Worm (Caenorhabditis elegans) whole organism, young adult: ENCODE data around the gene swan-1.

Experiments
- B0035.1 ChIP-seq: sonication (generic microtip); optimal IDR thresholded peaks from 2 replicates; lab custom pipeline; 2016; ENCODE audit warnings: missing genetic modification characterization, mild to moderate bottlenecking, missing compliant biosample characterization, missing genotype, missing genetic modification reagents
- C06A6.2 ChIP-seq: fragments of 200-800 bp; sonication (Bioruptor generic); conservative IDR thresholded peaks from 2 replicates; pipeline ENCODE4 v1.3.6; 2022; ENCODE audit warnings: missing genetic modification characterization, missing compliant biosample characterization
- C17E4.6 ChIP-seq: fragments of 200-800 bp; sonication (Bioruptor generic); IDR thresholded peaks from 2 replicates; pipeline ENCODE4 v1.3.6; 2022; ENCODE audit warnings: missing genetic modification reagents, missing genetic modification characterization, missing compliant biosample characterization
- F22D6.2 ChIP-seq: sonication (generic microtip); optimal IDR thresholded peaks from 2 replicates; lab custom pipeline; 2016; ENCODE audit warnings: mild to moderate bottlenecking, missing genetic modification characterization, missing compliant biosample characterization
- F37B4.10 ChIP-seq: fragments of 200-800 bp; sonication (Bioruptor generic); IDR thresholded peaks from 2 replicates; pipeline ENCODE4 v1.3.6; 2022; ENCODE audit warnings: missing genetic modification characterization, missing compliant biosample characterization
- T26A5.8 ChIP-seq: sonication (generic microtip); optimal IDR thresholded peaks from 2 replicates; lab custom pipeline; 2016; ENCODE audit warnings: missing genetic modification characterization, missing compliant biosample characterization
- Y53F4B.3 ChIP-seq: fragments of 200-800 bp; sonication (Bioruptor generic); IDR thresholded peaks from 2 replicates; pipeline ENCODE4 v1.3.6; 2022; ENCODE audit warnings: missing genetic modification reagents, missing genetic modification characterization, missing compliant biosample characterization
- Y53G8AR.9 ChIP-seq: fragments of 200-800 bp; sonication (Bioruptor generic); conservative IDR thresholded peaks from 2 replicates; pipeline ENCODE4 v1.3.6; 2022; ENCODE audit warnings: missing genetic modification reagents, missing genetic modification characterization, missing compliant biosample characterization
- Y56A3A.18 ChIP-seq: fragments of 200-800 bp; sonication (Bioruptor generic); IDR thresholded peaks from 2 replicates; pipeline ENCODE4 v1.3.6; 2022; ENCODE audit warnings: missing genetic modification reagents, missing genetic modification characterization, missing compliant biosample characterization
- akir-1 ChIP-seq: fragments of 200-800 bp; sonication (Bioruptor generic); optimal IDR thresholded peaks from 2 replicates; lab custom pipeline; 2018; ENCODE audit warnings: mild to moderate bottlenecking, missing genetic modification characterization, moderate library complexity, missing compliant biosample characterization
- ama-1 ChIP-seq, 3 experiments: fragments of 150-350 bp in 1 of 3; sonication (generic microtip) in 2 of 3; optimal IDR thresholded peaks; 2 replicates each; lab custom pipeline; 2014 to 2018; ENCODE audit warnings: missing biosample characterization in 2 of 3, missing genetic modification characterization in 2 of 3, missing genetic modification reagents in 2 of 3
- athp-1 ChIP-seq: sonication (generic microtip); optimal IDR thresholded peaks from 2 replicates; lab custom pipeline; 2017; ENCODE audit warnings: mild to moderate bottlenecking, missing genetic modification characterization, missing compliant biosample characterization
- bed-1 ChIP-seq: fragments of 200-800 bp; sonication (Bioruptor generic); IDR thresholded peaks from 2 replicates; pipeline ENCODE4 v1.3.6; 2022; ENCODE audit warnings: missing genetic modification reagents, missing genetic modification characterization, missing compliant biosample characterization
- ccch-3 ChIP-seq: fragments of 200-800 bp; sonication (Bioruptor generic); optimal IDR thresholded peaks from 2 replicates; lab custom pipeline; 2018; ENCODE audit warnings: mild to moderate bottlenecking, missing genetic modification characterization, missing compliant biosample characterization
- cebp-1 ChIP-seq, 2 experiments: fragments of 200-800 bp in 1 of 2; sonication (Bioruptor generic) in 1 of 2; sonication (generic microtip) in 1 of 2; IDR thresholded peaks in 1 of 2; optimal IDR thresholded peaks in 1 of 2; 2 replicates each; pipeline versions ENCODE4 v1.3.6 to Lab custom; 2017 to 2022; ENCODE audit warnings: missing compliant biosample characterization in 2 of 2, missing genetic modification characterization in 2 of 2, mild to moderate bottlenecking in 1 of 2, missing genetic modification reagents in 1 of 2, moderate library complexity in 1 of 2
- ceh-40 ChIP-seq: fragments of 200-800 bp; sonication (Bioruptor generic); IDR thresholded peaks from 2 replicates; pipeline ENCODE4 v1.3.6; 2022; ENCODE audit warnings: missing genetic modification characterization, missing compliant biosample characterization
- ceh-79 ChIP-seq: sonication (generic microtip); optimal IDR thresholded peaks from 2 replicates; lab custom pipeline; 2017; ENCODE audit warnings: mild to moderate bottlenecking, missing genetic modification characterization, missing compliant biosample characterization
- dox-1 ChIP-seq: fragments of 200-800 bp; sonication (Bioruptor generic); IDR thresholded peaks from 2 replicates; pipeline ENCODE4 v1.3.6; 2022; ENCODE audit warnings: missing genetic modification reagents, missing genetic modification characterization, missing compliant biosample characterization
- dpl-1 ChIP-seq: fragments of 150-350 bp; optimal IDR thresholded peaks from 2 replicates; lab custom pipeline; 2014; ENCODE audit warnings: missing biosample characterization, missing genetic modification reagents, missing genetic modification characterization
- efl-1 ChIP-seq: fragments of 150-350 bp; optimal IDR thresholded peaks from 2 replicates; lab custom pipeline; 2014; ENCODE audit warnings: missing biosample characterization, missing genetic modification reagents, missing genetic modification characterization
- egl-44 ChIP-seq: fragments of 200-800 bp; sonication (Bioruptor generic); IDR thresholded peaks from 2 replicates; pipeline ENCODE4 v1.3.6; 2022; ENCODE audit warnings: missing genetic modification reagents, missing genetic modification characterization, missing compliant biosample characterization
- egrh-3 ChIP-seq: fragments of 200-800 bp; sonication (Bioruptor generic); IDR thresholded peaks from 2 replicates; pipeline ENCODE4 v1.3.6; 2022; ENCODE audit warnings: missing genetic modification reagents, missing genetic modification characterization, missing compliant biosample characterization
- gei-17 ChIP-seq: fragments of 200-800 bp; sonication (Bioruptor generic); optimal IDR thresholded peaks from 2 replicates; lab custom pipeline; 2018; ENCODE audit warnings: mild to moderate bottlenecking, missing genetic modification characterization, missing compliant biosample characterization
- hlh-12 ChIP-seq: sonication (generic microtip); optimal IDR thresholded peaks from 2 replicates; lab custom pipeline; 2016; ENCODE audit warnings: missing genetic modification characterization, missing compliant biosample characterization
- hsf-1 ChIP-seq: fragments of 200-800 bp; sonication (Bioruptor generic); IDR thresholded peaks from 2 replicates; pipeline ENCODE4 v1.3.6; 2022; ENCODE audit warnings: missing genetic modification reagents, missing genetic modification characterization, missing compliant biosample characterization
- lag-1 ChIP-seq: fragments of 200-800 bp; sonication (Bioruptor generic); IDR thresholded peaks from 2 replicates; pipeline ENCODE4 v1.3.6; 2022; ENCODE audit warnings: missing genetic modification reagents, missing genetic modification characterization, missing compliant biosample characterization
- let-526 ChIP-seq: fragments of 200-800 bp; sonication (Bioruptor generic); IDR thresholded peaks from 2 replicates; pipeline ENCODE4 v1.3.6; 2022; ENCODE audit warnings: missing genetic modification reagents, missing genetic modification characterization, missing compliant biosample characterization
- lin-54 ChIP-seq: fragments of 200-800 bp; sonication (Bioruptor generic); optimal IDR thresholded peaks from 2 replicates; lab custom pipeline; 2018; ENCODE audit warnings: mild to moderate bottlenecking, missing genetic modification characterization, missing compliant biosample characterization
- lir-1 ChIP-seq: fragments of 200-800 bp; sonication (Bioruptor generic); conservative IDR thresholded peaks from 2 replicates; pipeline ENCODE4 v1.3.6; 2022; ENCODE audit warnings: missing genetic modification reagents, missing genetic modification characterization, missing compliant biosample characterization
- lsl-1 ChIP-seq: fragments of 200-800 bp; sonication (Bioruptor generic); optimal IDR thresholded peaks from 2 replicates; lab custom pipeline; 2018; ENCODE audit warnings: mild to moderate bottlenecking, missing genetic modification characterization, moderate library complexity, missing compliant biosample characterization
- madf-6 ChIP-seq: fragments of 200-800 bp; sonication (Bioruptor generic); IDR thresholded peaks from 2 replicates; pipeline ENCODE4 v1.3.6; 2022; ENCODE audit warnings: missing genetic modification reagents, missing genetic modification characterization, missing compliant biosample characterization
- nfyb-1 ChIP-seq: fragments of 200-800 bp; sonication (Bioruptor generic); IDR thresholded peaks from 2 replicates; pipeline ENCODE4 v1.3.6; 2022; ENCODE audit warnings: missing genetic modification reagents, missing genetic modification characterization, missing compliant biosample characterization
- nhr-120 ChIP-seq: fragments of 200-800 bp; sonication (Bioruptor generic); IDR thresholded peaks from 2 replicates; pipeline ENCODE4 v1.3.6; 2022; ENCODE audit warnings: missing genetic modification characterization, missing compliant biosample characterization
- nhr-80 ChIP-seq: sonication (generic microtip); optimal IDR thresholded peaks from 2 replicates; lab custom pipeline; 2016; ENCODE audit warnings: missing genetic modification characterization, missing compliant biosample characterization
- pha-4 ChIP-seq: fragments of 150-350 bp; sonication (generic microtip); optimal IDR thresholded peaks from 2 replicates; lab custom pipeline; 2014; ENCODE audit warnings: missing biosample characterization, missing genetic modification reagents, missing genetic modification characterization
- rec-8 ChIP-seq, 2 experiments: sonication (generic microtip); optimal IDR thresholded peaks; 2 replicates each; lab custom pipeline; 2016; ENCODE audit warnings: mild to moderate bottlenecking in 2 of 2, missing genetic modification characterization in 2 of 2, missing genetic modification reagents in 2 of 2, missing genotype in 2 of 2, missing biosample characterization in 1 of 2, missing compliant biosample characterization in 1 of 2, moderate library complexity in 1 of 2
- rpc-1 ChIP-seq, 2 experiments: fragments of 150-350 bp in 1 of 2; sonication (generic microtip) in 1 of 2; optimal IDR thresholded peaks; 2 replicates each; lab custom pipeline; 2014 to 2018; ENCODE audit warnings: missing biosample characterization in 1 of 2, missing genetic modification characterization in 1 of 2, missing genetic modification reagents in 1 of 2, missing genotype in 1 of 2
- sdz-38 ChIP-seq: sonication (generic microtip); optimal IDR thresholded peaks from 2 replicates; lab custom pipeline; 2016; ENCODE audit warnings: missing genotype, missing genetic modification characterization, missing compliant biosample characterization
- sea-2 ChIP-seq: fragments of 200-800 bp; sonication (Bioruptor generic); IDR thresholded peaks from 2 replicates; pipeline ENCODE4 v1.3.6; 2022; ENCODE audit warnings: missing genetic modification characterization, missing compliant biosample characterization
- snpc-1.1 ChIP-seq: sonication (generic microtip); optimal IDR thresholded peaks from 2 replicates; lab custom pipeline; 2017; ENCODE audit warnings: missing genetic modification characterization, mild to moderate bottlenecking, missing compliant biosample characterization, antibody characterized with exemption, moderate library complexity, missing genotype, missing genetic modification reagents; ENCODE audit not compliant: insufficient read depth
- snpc-4 ChIP-seq, 5 experiments: fragments of 150-350 bp in 1 of 5; sonication (generic microtip) in 4 of 5; optimal IDR thresholded peaks; 2 replicates each; lab custom pipeline; 2014 to 2018; ENCODE audit warnings: missing genetic modification characterization in 5 of 5, missing biosample characterization in 3 of 5, antibody characterized with exemption in 2 of 5, mild to moderate bottlenecking in 2 of 5, missing compliant biosample characterization in 2 of 5, missing genotype in 2 of 5, moderate library complexity in 2 of 5, missing genetic modification reagents in 1 of 5
- xnd-1 ChIP-seq: sonication (generic microtip); optimal IDR thresholded peaks from 2 replicates; lab custom pipeline; 2016; ENCODE audit warnings: missing genotype, missing genetic modification reagents, missing genetic modification characterization, missing compliant biosample characterization
- zim-3 ChIP-seq: sonication (generic microtip); optimal IDR thresholded peaks from 2 replicates; lab custom pipeline; 2017; ENCODE audit warnings: mild to moderate bottlenecking, missing genetic modification characterization, moderate library complexity, missing compliant biosample characterization
- ztf-26 ChIP-seq: sonication (generic microtip); optimal IDR thresholded peaks from 2 replicates; lab custom pipeline; 2017; ENCODE audit warnings: missing genetic modification characterization, missing compliant biosample characterization
- ztf-6 ChIP-seq: fragments of 200-800 bp; sonication (Bioruptor generic); IDR thresholded peaks from 2 replicates; pipeline ENCODE4 v1.3.6; 2022; ENCODE audit warnings: missing genetic modification reagents, missing genetic modification characterization, missing compliant biosample characterization

Gene swan-1

ce11 chrV:13768941-13769436 lies 38.0 kb downstream of the swan-1 start, which contains the start of gene nas-24:
Gene nas-24, plus strand, starts transcription at chrV:13769386.
- TF ChIP-seq lin-54 (GFP tag; lab: Kevin White, UChicago), result no peak
- TF ChIP-seq madf-6 (GFP tag; lab: Robert Waterston, UW), result no peak
- no peak for TF ChIP-seq xnd-1 (tag; lab: Kevin White, UChicago)
- TF ChIP-seq lir-1 (GFP tag; lab: Robert Waterston, UW), result no peak
- no peak for TF ChIP-seq dpl-1 (GFP tag; lab: Kevin White, UChicago)
- no peak for TF ChIP-seq ztf-26 (tag; lab: Kevin White, UChicago)
- no peak for TF ChIP-seq nfyb-1 (GFP tag; lab: Robert Waterston, UW)
- no peak for TF ChIP-seq nhr-120 (GFP tag; lab: Robert Waterston, UW)
- no peak for TF ChIP-seq hsf-1 (GFP tag; lab: Robert Waterston, UW)
- no peak for TF ChIP-seq C17E4.6
- TF ChIP-seq egl-44 (GFP tag; lab: Robert Waterston, UW), result no peak
- no peak for TF ChIP-seq hlh-12
- TF ChIP-seq lag-1 (GFP tag; lab: Robert Waterston, UW), result no peak

- no peak for TF ChIP-seq dox-1
- no peak for TF ChIP-seq cebp-1 (GFP tag; IDR thresholded peaks at IDR 0.05; lab: Robert Waterston, UW)
- TF ChIP-seq cebp-1 (tag; optimal IDR thresholded peaks at IDR 0.05; lab: Kevin White, UChicago), result no peak
- no peak for TF ChIP-seq F37B4.10
- no peak for TF ChIP-seq ceh-40 (GFP tag; lab: Robert Waterston, UW)
- TF ChIP-seq sdz-38 (tag; lab: Kevin White, UChicago), result no peak
- TF ChIP-seq Y53G8AR.9 (GFP tag; lab: Robert Waterston, UW), result no peak
- TF ChIP-seq rec-8 (tag; optimal IDR thresholded peaks at IDR 0.05; lab: Kevin White, UChicago), result no peak
- TF ChIP-seq egrh-3 (GFP tag; lab: Robert Waterston, UW), result no peak
- TF ChIP-seq sea-2 (GFP tag; lab: Robert Waterston, UW), result no peak
- TF ChIP-seq ztf-6 (GFP tag; lab: Robert Waterston, UW), result no peak
- TF ChIP-seq bed-1 (GFP tag; lab: Robert Waterston, UW), result no peak
- TF ChIP-seq Y56A3A.18 (GFP tag; lab: Robert Waterston, UW), result no peak
- no peak for TF ChIP-seq B0035.1 (tag; lab: Kevin White, UChicago)
- no peak for TF ChIP-seq lsl-1 (GFP tag; lab: Kevin White, UChicago)
- no peak for TF ChIP-seq Y53F4B.3 (GFP tag; lab: Robert Waterston, UW)
- TF ChIP-seq ama-1 (optimal IDR thresholded peaks at IDR 0.05; lab: Kevin White, UChicago), result no peak
- TF ChIP-seq ama-1 (GFP tag; optimal IDR thresholded peaks at IDR 0.05; lab: Kevin White, UChicago), result no peak
- no peak for TF ChIP-seq snpc-4 (GFP tag; optimal IDR thresholded peaks at IDR 0.05; lab: Kevin White, UChicago)
- no peak for TF ChIP-seq snpc-4 (tag; optimal IDR thresholded peaks at IDR 0.05; lab: Kevin White, UChicago)
Measured at ce11 chrV:13768388-13768787, 38.6 kb downstream of the swan-1 start, which contains the start of gene F20G2.3. Gene F20G2.3, minus strand, starts transcription at chrV:13768488.

- TF ChIP-seq athp-1 (tag; lab: Kevin White, UChicago), result no peak
- no peak for TF ChIP-seq C17E4.6
- TF ChIP-seq ceh-79 (tag; lab: Kevin White, UChicago), result no peak
- no peak for TF ChIP-seq nhr-80 (tag; lab: Kevin White, UChicago)
- no peak for TF ChIP-seq let-526
- no peak for TF ChIP-seq ama-1 (optimal IDR thresholded peaks at IDR 0.05; lab: Kevin White, UChicago)
- no peak for TF ChIP-seq ama-1 (GFP tag; optimal IDR thresholded peaks at IDR 0.05; lab: Kevin White, UChicago)
- no peak for TF ChIP-seq F22D6.2 (tag; lab: Kevin White, UChicago)
- TF ChIP-seq T26A5.8 (tag; lab: Kevin White, UChicago), result no peak
- TF ChIP-seq akir-1 (GFP tag; lab: Kevin White, UChicago), result no peak
- TF ChIP-seq efl-1 (GFP tag; lab: Kevin White, UChicago), result no peak
- no peak for TF ChIP-seq zim-3 (tag; lab: Kevin White, UChicago)
- TF ChIP-seq gei-17 (GFP tag; lab: Kevin White, UChicago), result no peak
- no peak for TF ChIP-seq snpc-1.1 (tag; lab: Kevin White, UChicago)
- TF ChIP-seq C06A6.2, result no peak
- TF ChIP-seq rpc-1 (optimal IDR thresholded peaks at IDR 0.05; lab: Kevin White, UChicago), result no peak
- no peak for TF ChIP-seq rpc-1 (tag; optimal IDR thresholded peaks at IDR 0.05; lab: Kevin White, UChicago)
- TF ChIP-seq ccch-3, result no peak
- no peak for TF ChIP-seq pha-4
Measured at ce11 chrV:13763723-13764122, 43.3 kb downstream of the swan-1 start.
